Worm (Caenorhabditis elegans) whole organism, late embryonic: ENCODE measurements around the gene pals-30.

ENCODE experiments used
- ceh-2 ChIP-seq: sonication (generic microtip); optimal IDR thresholded peaks from 2 replicates; lab custom pipeline; 2016; ENCODE audit warnings: missing genotype, missing genetic modification characterization, missing compliant biosample characterization
- ceh-34 ChIP-seq: sonication (generic microtip); optimal IDR thresholded peaks from 2 replicates; lab custom pipeline; 2016; ENCODE audit warnings: mild to moderate bottlenecking, missing genetic modification characterization, missing compliant biosample characterization
- fax-1 ChIP-seq: sonication (generic microtip); optimal IDR thresholded peaks from 2 replicates; lab custom pipeline; 2016; ENCODE audit warnings: missing genotype, missing genetic modification characterization, missing compliant biosample characterization
- nfya-1 ChIP-seq: sonication (generic microtip); optimal IDR thresholded peaks from 2 replicates; lab custom pipeline; 2017; ENCODE audit warnings: missing genetic modification characterization, mild to moderate bottlenecking, missing compliant biosample characterization, antibody characterized with exemption, moderate library complexity
- pat-9 ChIP-seq: fragments of 200-800 bp; sonication (Bioruptor generic); optimal IDR thresholded peaks from 2 replicates; lab custom pipeline; 2018; ENCODE audit warnings: mild to moderate bottlenecking, missing genetic modification characterization, moderate library complexity, missing compliant biosample characterization
- pha-4 ChIP-seq: fragments of 150-350 bp; optimal IDR thresholded peaks from 2 replicates; lab custom pipeline; 2018; ENCODE audit warnings: missing biosample characterization, missing genetic modification reagents, missing genetic modification characterization

DNA sequence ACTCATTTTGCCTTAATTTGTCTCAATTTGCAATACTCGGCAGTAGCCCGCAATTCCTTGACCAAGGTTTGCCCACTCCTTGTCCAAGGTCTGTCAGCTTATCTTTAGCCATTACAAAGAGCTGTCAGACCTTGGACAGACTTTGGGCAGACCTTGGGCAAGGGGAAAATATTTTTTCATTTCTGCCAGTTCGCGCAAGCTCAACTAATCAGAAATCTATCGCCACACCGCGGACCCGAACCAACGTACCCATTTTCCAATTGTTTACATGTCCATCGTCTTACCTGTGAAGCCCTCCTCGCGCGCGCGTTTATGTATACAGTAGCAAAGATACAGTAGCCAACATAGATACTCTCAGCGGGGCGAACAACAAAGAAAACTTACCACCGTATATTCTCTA, 36.6 kb downstream of the pals-30 start:
- TF ChIP-seq nfya-1 (tag; lab: Kevin White, UChicago), result no peak
- no peak for TF ChIP-seq ceh-34 (tag; lab: Kevin White, UChicago)
- TF ChIP-seq pat-9 (tag; lab: Kevin White, UChicago), result no peak
- TF ChIP-seq pha-4 (tag; lab: Kevin White, UChicago), result no peak
- TF ChIP-seq fax-1, result no peak
- TF ChIP-seq ceh-2 (tag; lab: Kevin White, UChicago), result no peak
